Fruit fly (Drosophila melanogaster) S2 (cell line): ENCODE data around the gene CG6656.
A peak's percentile ranks its signal among the peaks of the same experiment; 100 is the strongest.

ENCODE experiments used
- CG8478 ChIP-seq: fragments of >200 bp; optimal IDR thresholded peaks from 2 replicates; lab custom pipeline; 2018
- CTCF ChIP-seq, 2 experiments: fragments of >200 bp; optimal IDR thresholded peaks; 2 replicates each; lab custom pipeline; 2018

Gene CG6656

dm6 chr3R:21888696-21889602, 13.9 kb downstream of the CG6656 start, which contains the start of gene CG43844:
TSS of gene CG43844 (plus strand) at chr3R:21889539.
- TF ChIP-seq CG8478 (lab: Kevin White, UChicago) (no peak), CTCF (optimal IDR thresholded peaks at IDR 0.05; lab: Kevin White, UChicago) (peak; percentile 76)

dm6 chr3R:21889945-21890344, 14.9 kb downstream of the CG6656 start:
- TF ChIP-seq CTCF (optimal IDR thresholded peaks at IDR 0.05; lab: Kevin White, UChicago) (no peak), CG8478 (lab: Kevin White, UChicago) (no peak)

- no peak for TF ChIP-seq CTCF (optimal IDR thresholded peaks at IDR 0.05; lab: Kevin White, UChicago)
- TF ChIP-seq CG8478 (lab: Kevin White, UChicago) = no peak
These were observed 15.6 kb downstream of the CG6656 start for dm6 chr3R:21890739-21891138.

dm6 chr3R:21892450-21892849, 17.4 kb downstream of the CG6656 start:
- TF ChIP-seq CG8478 (lab: Kevin White, UChicago) = no peak
- TF ChIP-seq CTCF (optimal IDR thresholded peaks at IDR 0.05; lab: Kevin White, UChicago) = no peak

dm6 chr3R:21893929-21894328, 18.8 kb downstream of the CG6656 start:
- TF ChIP-seq CG8478 (lab: Kevin White, UChicago) (no peak), CTCF (optimal IDR thresholded peaks at IDR 0.05; lab: Kevin White, UChicago) (no peak)

dm6 chr3R:21895961-21896875, 21.1 kb downstream of the CG6656 start:
- TF ChIP-seq CTCF (optimal IDR thresholded peaks at IDR 0.05; lab: Kevin White, UChicago) (no peak), CG8478 (lab: Kevin White, UChicago) (no peak)

- no peak for TF ChIP-seq CTCF (optimal IDR thresholded peaks at IDR 0.05; lab: Kevin White, UChicago)
- no peak for TF ChIP-seq CG8478 (lab: Kevin White, UChicago)
These were observed 22.5 kb downstream of the CG6656 start for dm6 chr3R:21897565-21897964.

- TF ChIP-seq CG8478 (lab: Kevin White, UChicago) = no peak
- no peak for TF ChIP-seq CTCF (optimal IDR thresholded peaks at IDR 0.05; lab: Kevin White, UChicago)
These were observed 23.7 kb downstream of the CG6656 start for dm6 chr3R:21898758-21899157.

dm6 chr3R:21899170-21899575, 24.1 kb downstream of the CG6656 start:
- TF ChIP-seq CG8478 (lab: Kevin White, UChicago) = no peak
- no peak for TF ChIP-seq CTCF (optimal IDR thresholded peaks at IDR 0.05; lab: Kevin White, UChicago)

- TF ChIP-seq CTCF (optimal IDR thresholded peaks at IDR 0.05; lab: Kevin White, UChicago) (no peak), CG8478 (lab: Kevin White, UChicago) (no peak)
These were observed 29.3 kb downstream of the CG6656 start for dm6 chr3R:21904345-21904744.

- TF ChIP-seq CTCF (optimal IDR thresholded peaks at IDR 0.05; lab: Kevin White, UChicago) (no peak), CG8478 (lab: Kevin White, UChicago) (no peak)
These were observed 30.5 kb downstream of the CG6656 start for dm6 chr3R:21905615-21906014.

- TF ChIP-seq CG8478 (lab: Kevin White, UChicago) = no peak
These were observed 31.8 kb downstream of the CG6656 start for dm6 chr3R:21906867-21907266.

dm6 chr3R:21911516-21911915, 36.4 kb downstream of the CG6656 start, which contains the start of gene Qsox3:
TSS of gene Qsox3 (plus strand) at chr3R:21911816.
- TF ChIP-seq CG8478 (lab: Kevin White, UChicago) (no peak), CTCF (optimal IDR thresholded peaks at IDR 0.05; lab: Kevin White, UChicago) (no peak)

- TF ChIP-seq CTCF (optimal IDR thresholded peaks at IDR 0.05; lab: Kevin White, UChicago) (no peak), CG8478 (lab: Kevin White, UChicago) (no peak)
These were observed 38.4 kb downstream of the CG6656 start, which contains the start of gene Qsox2 for dm6 chr3R:21913447-21913846. TSS of gene Qsox2 (plus strand) at chr3R:21913747.

dm6 chr3R:21916987-21917386, 41.9 kb downstream of the CG6656 start:
- TF ChIP-seq CTCF (optimal IDR thresholded peaks at IDR 0.05; lab: Kevin White, UChicago) (no peak), CG8478 (lab: Kevin White, UChicago) (no peak)
